Fruit fly (Drosophila melanogaster): ENCODE data around the gene Cow.

dm6 chr3R:23088252-23088651 lies 24.3 kb downstream of the Cow start:
- no peak for TF ChIP-seq CG8119 (GFP tag; IDR thresholded peaks at IDR 0.05)
- TF ChIP-seq CG16779 (tag; optimal IDR thresholded peaks at IDR 0.05), result no peak
- no peak for TF ChIP-seq Sox102F (GFP tag; optimal IDR thresholded peaks at IDR 0.05)
- no peak for TF ChIP-seq Gug (GFP tag; IDR thresholded peaks at IDR 0.05)
- TF ChIP-seq Ets96B (tag; optimal IDR thresholded peaks at IDR 0.05), result no peak
- TF ChIP-seq Hr38 (GFP tag; optimal IDR thresholded peaks at IDR 0.05), result no peak
- TF ChIP-seq ss (GFP tag; optimal IDR thresholded peaks at IDR 0.05), result no peak
- TF ChIP-seq CG1621 (tag; optimal IDR thresholded peaks at IDR 0.05), result no peak

Data from whole organism, prepupa.